Fruit fly (Drosophila melanogaster) whole organism, embryonic: Measurements from ENCODE around the gene CG33060.

Source experiments
- Atf6 ChIP-seq: fragments of 200-800 bp; sonication (Bioruptor generic); IDR thresholded peaks from 2 replicates; pipeline ENCODE4 v1.3.6; 2022; ENCODE audit warnings: missing biosample characterization, missing genetic modification characterization
- CG10321 ChIP-seq: fragments of 200-800 bp; sonication (Bioruptor generic); IDR thresholded peaks from 2 replicates; pipeline ENCODE4 v1.3.6; 2022; ENCODE audit warnings: missing biosample characterization, missing genetic modification characterization
- CG10543 ChIP-seq: fragments of 200-800 bp; sonication (Bioruptor generic); optimal IDR thresholded peaks from 3 replicates; lab custom pipeline; 2017; ENCODE audit warnings: missing biosample characterization, mild to moderate bottlenecking, missing genetic modification characterization, moderate library complexity
- CG11695 ChIP-seq: fragments of 200-800 bp; sonication (Bioruptor generic); IDR thresholded peaks from 3 replicates; pipeline ENCODE4 v1.3.6; 2022; ENCODE audit warnings: missing biosample characterization, missing genetic modification characterization
- CG13894 ChIP-seq: fragments of 200-800 bp; sonication (Bioruptor generic); optimal IDR thresholded peaks from 3 replicates; lab custom pipeline; 2018; ENCODE audit warnings: missing biosample characterization, mild to moderate bottlenecking, missing genetic modification characterization, moderate library complexity
- CG14710 ChIP-seq: fragments of 200-800 bp; sonication (Bioruptor generic); optimal IDR thresholded peaks from 3 replicates; lab custom pipeline; 2019; ENCODE audit warnings: missing biosample characterization, mild to moderate bottlenecking, missing genetic modification characterization, moderate library complexity
- CG2875 ChIP-seq: fragments of 200-800 bp; sonication (Bioruptor generic); optimal IDR thresholded peaks from 2 replicates; lab custom pipeline; 2017; ENCODE audit warnings: missing biosample characterization, mild to moderate bottlenecking, missing genetic modification characterization, missing genetic modification reagents
- CG30431 ChIP-seq: fragments of 200-800 bp; sonication (Bioruptor generic); optimal IDR thresholded peaks from 2 replicates; lab custom pipeline; 2017; ENCODE audit warnings: missing biosample characterization, missing genetic modification characterization
- CG33557 ChIP-seq: fragments of 200-800 bp; sonication (Bioruptor generic); optimal IDR thresholded peaks from 2 replicates; lab custom pipeline; 2019; ENCODE audit warnings: missing biosample characterization, mild to moderate bottlenecking, missing genetic modification characterization, moderate library complexity
- CG4282 ChIP-seq: fragments of 200-800 bp; sonication (Bioruptor generic); optimal IDR thresholded peaks from 2 replicates; lab custom pipeline; 2016; ENCODE audit warnings: missing biosample characterization, missing genetic modification characterization
- CG5180 ChIP-seq: fragments of 200-800 bp; sonication (Bioruptor generic); optimal IDR thresholded peaks from 3 replicates; lab custom pipeline; 2017; ENCODE audit warnings: missing biosample characterization, missing genetic modification characterization, mild to moderate bottlenecking, moderate library complexity, missing genetic modification reagents
- CG7271 ChIP-seq: fragments of 200-800 bp; sonication (Bioruptor generic); optimal IDR thresholded peaks from 2 replicates; lab custom pipeline; 2018; ENCODE audit warnings: missing biosample characterization, mild to moderate bottlenecking, missing genetic modification characterization, moderate library complexity
- CG7372 ChIP-seq: fragments of 200-800 bp; sonication (Bioruptor generic); IDR thresholded peaks from 2 replicates; pipeline ENCODE4 v1.3.6; 2022; ENCODE audit warnings: missing biosample characterization, missing genetic modification characterization
- CG8290 ChIP-seq, 3 experiments: fragments of 200-800 bp; sonication (Bioruptor generic); optimal IDR thresholded peaks; 2 replicates each; lab custom pipeline; 2016 to 2019; ENCODE audit warnings: missing biosample characterization in 3 of 3, missing genetic modification characterization in 3 of 3, mild to moderate bottlenecking in 2 of 3, moderate library complexity in 1 of 3
- CG8388 ChIP-seq: fragments of 200-800 bp; sonication (Bioruptor generic); optimal IDR thresholded peaks from 2 replicates; lab custom pipeline; 2019; ENCODE audit warnings: missing biosample characterization, mild to moderate bottlenecking, missing genetic modification characterization, moderate library complexity
- CG8944 ChIP-seq: fragments of 200-800 bp; sonication (Bioruptor generic); optimal IDR thresholded peaks from 3 replicates; lab custom pipeline; 2016; ENCODE audit warnings: missing biosample characterization, missing genetic modification characterization
- Dll ChIP-seq: fragments of 200-800 bp; sonication (Bioruptor generic); IDR thresholded peaks from 4 replicates; pipeline ENCODE4 v1.3.6; 2022; ENCODE audit warnings: missing biosample characterization, missing genetic modification characterization; ENCODE audit not compliant: partially characterized antibody
- Dp ChIP-seq: fragments of 200-800 bp; sonication (Bioruptor generic); optimal IDR thresholded peaks from 2 replicates; lab custom pipeline; 2018; ENCODE audit warnings: missing biosample characterization, mild to moderate bottlenecking, missing genetic modification characterization, moderate library complexity
- Ets97D ChIP-seq: fragments of 200-800 bp; sonication (Bioruptor generic); optimal IDR thresholded peaks from 3 replicates; lab custom pipeline; 2016; ENCODE audit warnings: missing biosample characterization, missing genetic modification characterization
- Fer3 ChIP-seq: fragments of 200-800 bp; sonication (Bioruptor generic); optimal IDR thresholded peaks from 2 replicates; lab custom pipeline; 2018; ENCODE audit warnings: missing biosample characterization, mild to moderate bottlenecking, missing genetic modification characterization, moderate library complexity
- HLH4C ChIP-seq: fragments of 200-800 bp; sonication (Bioruptor generic); IDR thresholded peaks from 3 replicates; pipeline ENCODE4 v1.3.6; 2022; ENCODE audit warnings: missing biosample characterization, missing genetic modification characterization; ENCODE audit not compliant: partially characterized antibody
- Lpt ChIP-seq: fragments of >200 bp; optimal IDR thresholded peaks from 2 replicates; lab custom pipeline; 2018; ENCODE audit warnings: missing biosample characterization, missing genetic modification characterization
- MESR4 ChIP-seq: fragments of 200-800 bp; sonication (Bioruptor generic); optimal IDR thresholded peaks from 2 replicates; lab custom pipeline; 2018; ENCODE audit warnings: missing biosample characterization, mild to moderate bottlenecking, missing genetic modification characterization, moderate library complexity
- Poxn ChIP-seq: fragments of 200-800 bp; sonication (Bioruptor generic); IDR thresholded peaks from 2 replicates; pipeline ENCODE4 v1.3.6; 2022; ENCODE audit warnings: missing biosample characterization, missing genetic modification characterization
- Rx ChIP-seq: fragments of 200-800 bp; sonication (Bioruptor generic); IDR thresholded peaks from 2 replicates; pipeline ENCODE4 v1.3.6; 2022; ENCODE audit warnings: missing biosample characterization, missing genetic modification characterization
- Sin3A ChIP-seq: fragments of >200 bp; optimal IDR thresholded peaks from 2 replicates; lab custom pipeline; 2018
- Sry-δ ChIP-seq: fragments of 200-800 bp; sonication (Bioruptor generic); optimal IDR thresholded peaks from 2 replicates; lab custom pipeline; 2016; ENCODE audit warnings: missing biosample characterization, missing genetic modification characterization
- ab ChIP-seq: fragments of 200-800 bp; sonication (Bioruptor generic); optimal IDR thresholded peaks from 2 replicates; lab custom pipeline; 2016; ENCODE audit warnings: missing biosample characterization, missing genetic modification characterization
- bab2 ChIP-seq: fragments of 200-800 bp; sonication (Bioruptor generic); optimal IDR thresholded peaks from 2 replicates; lab custom pipeline; 2016; ENCODE audit warnings: missing biosample characterization, missing genetic modification characterization
- cas ChIP-seq: fragments of 200-800 bp; sonication (Bioruptor generic); IDR thresholded peaks from 2 replicates; pipeline ENCODE4 v1.3.6; 2022; ENCODE audit warnings: missing biosample characterization, missing genetic modification characterization
- caup ChIP-seq: fragments of 200-800 bp; sonication (Bioruptor generic); optimal IDR thresholded peaks from 3 replicates; lab custom pipeline; 2017; ENCODE audit warnings: missing biosample characterization, mild to moderate bottlenecking, missing genetic modification characterization, moderate library complexity; ENCODE audit not compliant: severe bottlenecking
- crol ChIP-seq: fragments of 200-800 bp; sonication (Bioruptor generic); IDR thresholded peaks from 2 replicates; pipeline ENCODE4 v1.3.6; 2022; ENCODE audit warnings: missing biosample characterization, missing genetic modification characterization
- ftz-f1 ChIP-seq: fragments of 200-800 bp; sonication (Bioruptor generic); optimal IDR thresholded peaks from 2 replicates; lab custom pipeline; 2016; ENCODE audit warnings: missing biosample characterization, missing genetic modification characterization
- gem ChIP-seq: fragments of 200-800 bp; sonication (Bioruptor generic); optimal IDR thresholded peaks from 2 replicates; lab custom pipeline; 2019; ENCODE audit warnings: missing biosample characterization, mild to moderate bottlenecking, missing genetic modification characterization, moderate library complexity
- gt ChIP-seq: fragments of 200-800 bp; sonication (Bioruptor generic); IDR thresholded peaks from 2 replicates; pipeline ENCODE4 v1.3.6; 2022; ENCODE audit warnings: missing biosample characterization, missing genetic modification characterization
- ken ChIP-seq: fragments of 200-800 bp; sonication (Bioruptor generic); IDR thresholded peaks from 3 replicates; pipeline ENCODE4 v1.3.6; 2022; ENCODE audit warnings: missing biosample characterization, missing genetic modification characterization
- lola ChIP-seq, 3 experiments: fragments of >200 bp in 2 of 3; fragments of 200-800 bp in 1 of 3; sonication (Bioruptor generic) in 1 of 3; optimal IDR thresholded peaks; 2 replicates each; lab custom pipeline; 2017 to 2019; ENCODE audit warnings: missing biosample characterization in 3 of 3, missing genetic modification characterization in 3 of 3, mild to moderate bottlenecking in 1 of 3, moderate library complexity in 1 of 3
- luna ChIP-seq: fragments of 200-800 bp; sonication (Bioruptor generic); optimal IDR thresholded peaks from 2 replicates; lab custom pipeline; 2016; ENCODE audit warnings: missing biosample characterization, missing genetic modification characterization
- onecut ChIP-seq: fragments of 200-800 bp; sonication (Bioruptor generic); IDR thresholded peaks from 2 replicates; pipeline ENCODE4 v1.3.6; 2022; ENCODE audit warnings: missing biosample characterization, missing genetic modification characterization
- pb ChIP-seq: fragments of 200-800 bp; sonication (Bioruptor generic); optimal IDR thresholded peaks from 3 replicates; lab custom pipeline; 2016; ENCODE audit warnings: missing biosample characterization, missing genetic modification characterization
- pita ChIP-seq: fragments of 200-800 bp; sonication (Bioruptor generic); optimal IDR thresholded peaks from 2 replicates; lab custom pipeline; 2017; ENCODE audit warnings: missing biosample characterization, mild to moderate bottlenecking, missing genetic modification characterization
- run ChIP-seq: fragments of 200-800 bp; sonication (Bioruptor generic); optimal IDR thresholded peaks from 3 replicates; lab custom pipeline; 2018; ENCODE audit warnings: missing biosample characterization, mild to moderate bottlenecking, missing genetic modification characterization
- sens ChIP-seq: fragments of 200-800 bp; sonication (Bioruptor generic); peaks from one replicate; lab custom pipeline; 2016; ENCODE audit warnings: missing biosample characterization, missing genetic modification characterization
- sim ChIP-seq: fragments of 200-800 bp; sonication (Bioruptor generic); IDR thresholded peaks from 2 replicates; pipeline ENCODE4 v1.3.6; 2022; ENCODE audit warnings: missing biosample characterization, missing genetic modification characterization
- stwl ChIP-seq: fragments of 200-800 bp; sonication (Bioruptor generic); optimal IDR thresholded peaks from 3 replicates; lab custom pipeline; 2018; ENCODE audit warnings: missing biosample characterization, mild to moderate bottlenecking, missing genetic modification characterization, moderate library complexity
- sug ChIP-seq: fragments of 200-800 bp; optimal IDR thresholded peaks from 2 replicates; lab custom pipeline; 2019; ENCODE audit warnings: missing biosample characterization, mild to moderate bottlenecking, missing genetic modification characterization, moderate library complexity
- trem ChIP-seq: fragments of 200-800 bp; optimal IDR thresholded peaks from 3 replicates; lab custom pipeline; 2019; ENCODE audit warnings: missing biosample characterization, mild to moderate bottlenecking, missing genetic modification characterization, moderate library complexity
- vfl ChIP-seq: fragments of 200-800 bp; sonication (Bioruptor generic); optimal IDR thresholded peaks from 2 replicates; lab custom pipeline; 2016; ENCODE audit warnings: missing biosample characterization, missing genetic modification characterization
- wor ChIP-seq: fragments of 200-800 bp; sonication (Bioruptor generic); IDR thresholded peaks from 2 replicates; pipeline ENCODE4 v1.3.6; 2022; ENCODE audit warnings: missing biosample characterization, missing genetic modification characterization
- zen2 ChIP-seq: fragments of 200-800 bp; sonication (Bioruptor generic); IDR thresholded peaks from 3 replicates; pipeline ENCODE4 v1.3.6; 2022; ENCODE audit warnings: missing biosample characterization, missing genetic modification characterization; ENCODE audit not compliant: partially characterized antibody
- zfh1 ChIP-seq: fragments of 200-800 bp; sonication (Bioruptor generic); IDR thresholded peaks from 3 replicates; pipeline ENCODE4 v1.3.6; 2022; ENCODE audit warnings: missing biosample characterization, missing genetic modification characterization

The CG33060 gene

dm6 chr3L:16359219-16359748 is 28.4 kb downstream of the CG33060 start, which contains the start of gene ringer (continued):
- no peak for TF ChIP-seq zfh1 (GFP tag; lab: Robert Waterston, UW)
- no peak for TF ChIP-seq CG8944 (GFP tag; lab: Kevin White, UChicago)
- TF ChIP-seq zen2 (GFP tag; lab: Robert Waterston, UW) = no peak
- no peak for TF ChIP-seq onecut (GFP tag; lab: Robert Waterston, UW)
- no peak for TF ChIP-seq CG2875 (GFP tag; lab: Kevin White, UChicago)
- no peak for TF ChIP-seq ab (GFP tag; lab: Kevin White, UChicago)
- TF ChIP-seq gt = no peak
- TF ChIP-seq CG30431 (GFP tag; lab: Kevin White, UChicago) = no peak
- no peak for TF ChIP-seq Dp (GFP tag; lab: Kevin White, UChicago)
- no peak for TF ChIP-seq CG10321 (GFP tag; lab: Robert Waterston, UW)
- peak; percentile 1 for TF ChIP-seq caup (GFP tag; lab: Kevin White, UChicago)
- TF ChIP-seq CG33557 (GFP tag; lab: Kevin White, UChicago) = no peak
- no peak for TF ChIP-seq ken (GFP tag; lab: Robert Waterston, UW)
- no peak for TF ChIP-seq cas (GFP tag; lab: Robert Waterston, UW)
- no peak for TF ChIP-seq Poxn (GFP tag; lab: Robert Waterston, UW)
- peak; percentile 9 for TF ChIP-seq ftz-f1 (GFP tag; lab: Kevin White, UChicago)
- TF ChIP-seq CG4282 = no peak
- no peak for TF ChIP-seq CG11695 (GFP tag; lab: Robert Waterston, UW)
- TF ChIP-seq Atf6 (GFP tag; lab: Robert Waterston, UW) = no peak
- TF ChIP-seq Fer3 (tag; lab: Kevin White, UChicago) = peak; percentile 6
- no peak for TF ChIP-seq Sin3A
- TF ChIP-seq CG7372 = no peak
- no peak for TF ChIP-seq CG13894
- no peak for TF ChIP-seq crol (GFP tag; lab: Robert Waterston, UW)
- no peak for TF ChIP-seq trem (tag; lab: Kevin White, UChicago)
- no peak for TF ChIP-seq Ets97D (GFP tag; lab: Kevin White, UChicago)
- TF ChIP-seq stwl (tag; lab: Kevin White, UChicago) = no peak
- TF ChIP-seq Rx (GFP tag; lab: Robert Waterston, UW) = no peak
- no peak for TF ChIP-seq sens (GFP tag; lab: Kevin White, UChicago)
- TF ChIP-seq gem = no peak
- no peak for TF ChIP-seq CG7271 (tag; lab: Kevin White, UChicago)
- TF ChIP-seq Sry-δ (GFP tag; lab: Kevin White, UChicago) = no peak
- TF ChIP-seq sug (tag; lab: Kevin White, UChicago) = peak; percentile 25
- TF ChIP-seq wor = no peak
- no peak for TF ChIP-seq CG5180 (GFP tag; lab: Kevin White, UChicago)
- no peak for TF ChIP-seq run (tag; lab: Kevin White, UChicago)
- no peak for TF ChIP-seq Dll (GFP tag; lab: Robert Waterston, UW)
- no peak for TF ChIP-seq MESR4 (GFP tag; lab: Kevin White, UChicago)
- TF ChIP-seq Lpt (GFP tag; lab: Kevin White, UChicago) = no peak
- no peak for TF ChIP-seq bab2 (GFP tag; lab: Kevin White, UChicago)
- no peak for TF ChIP-seq sim (GFP tag; lab: Robert Waterston, UW)
- TF ChIP-seq CG14710 (tag; lab: Kevin White, UChicago) = no peak
- no peak for TF ChIP-seq CG8290 (GFP tag; optimal IDR thresholded peaks at IDR 0.05; lab: Kevin White, UChicago)
- TF ChIP-seq CG8290 (tag; optimal IDR thresholded peaks at IDR 0.05; lab: Kevin White, UChicago) = peak in 1 of 2 experiments; percentile 52
- peak; percentile 9 for TF ChIP-seq CG10543 (GFP tag; lab: Kevin White, UChicago)
- TF ChIP-seq HLH4C (GFP tag; lab: Robert Waterston, UW) = no peak
- no peak for TF ChIP-seq CG8388 (GFP tag; lab: Kevin White, UChicago)
- no peak for TF ChIP-seq pita
- no peak for TF ChIP-seq luna (GFP tag; lab: Kevin White, UChicago)
- no peak for TF ChIP-seq pb (GFP tag; lab: Kevin White, UChicago)
- TF ChIP-seq lola (GFP tag; optimal IDR thresholded peaks at IDR 0.05; lab: Kevin White, UChicago) = no peak
- no peak for TF ChIP-seq vfl
